Fruit fly (Drosophila melanogaster): ENCODE measurements around the gene CG9578.

DNA sequence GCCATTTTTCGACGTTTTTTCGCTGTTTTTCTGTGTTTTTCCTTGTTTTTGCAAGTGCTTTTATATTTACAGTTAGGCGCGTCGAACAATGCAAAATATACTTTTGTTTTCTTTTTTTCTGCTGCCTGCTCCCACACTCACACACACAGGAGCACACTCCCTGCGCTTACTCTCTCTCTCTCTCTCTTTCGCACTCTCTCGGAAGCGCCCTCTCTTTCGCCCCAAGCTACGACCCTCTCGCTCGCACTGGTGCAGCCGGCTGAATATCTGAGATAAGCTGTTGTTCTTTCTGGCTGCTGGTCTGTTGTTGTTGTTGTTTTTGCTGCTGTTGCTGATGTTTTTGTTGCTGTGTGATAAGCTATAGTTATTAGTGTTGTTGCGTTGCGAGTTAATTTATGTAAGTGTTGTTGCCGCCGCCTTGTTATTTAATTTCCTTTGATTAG, 11.1 kb upstream of the CG9578 start:
- no peak for TF ChIP-seq CG14655 (GFP tag; optimal IDR thresholded peaks at IDR 0.05)
- peak; percentile 8 for TF ChIP-seq CG17806 (tag; optimal IDR thresholded peaks at IDR 0.05)
- TF ChIP-seq EcR (GFP tag; optimal IDR thresholded peaks at IDR 0.05), result peak; percentile 9
- peak; percentile 62; the same call in 2 of the 3 replicates for TF ChIP-seq CG4496 (GFP tag; IDR thresholded peaks at IDR 0.05)
- peak; percentile 42 for TF ChIP-seq Snoo (tag; optimal IDR thresholded peaks at IDR 0.05)
- TF ChIP-seq CG10348 (GFP tag; IDR thresholded peaks at IDR 0.05), result no peak
- TF ChIP-seq fd96Ca (GFP tag; IDR thresholded peaks at IDR 0.05), result peak; percentile 50; the same call in 1 of the 3 replicates
